Worm (Caenorhabditis elegans): ENCODE results near the gene srv-15.

ce11 chrIV:15906059-15906632 is at the start of gene srv-15:
- TF ChIP-seq ama-1 (optimal IDR thresholded peaks at IDR 0.05), result no peak
- no peak for TF ChIP-seq flt-1 (GFP tag; IDR thresholded peaks at IDR 0.05)

Data from whole organism, early embryonic.